Fruit fly (Drosophila melanogaster) whole organism, wandering third instar larva: ENCODE results near the gene CG8564.

Experiments used
- Abd-B ChIP-seq: fragments of >200 bp; optimal IDR thresholded peaks from 2 replicates; lab custom pipeline; 2017; ENCODE audit warnings: missing biosample characterization, missing genetic modification characterization
- CG32264 ChIP-seq: fragments of 200-800 bp; sonication (Bioruptor generic); optimal IDR thresholded peaks from 2 replicates; lab custom pipeline; 2016; ENCODE audit warnings: missing biosample characterization, missing genetic modification characterization
- CG9705 ChIP-seq: fragments of 200-800 bp; sonication (Bioruptor generic); optimal IDR thresholded peaks from 2 replicates; lab custom pipeline; 2018; ENCODE audit warnings: missing biosample characterization, mild to moderate bottlenecking, missing genetic modification characterization
- CrebA ChIP-seq: fragments of 200-800 bp; sonication (Bioruptor generic); optimal IDR thresholded peaks from 2 replicates; lab custom pipeline; 2016; ENCODE audit warnings: missing biosample characterization, mild to moderate bottlenecking, missing genetic modification characterization, borderline replicate concordance
- Dfd ChIP-seq: fragments of >200 bp; optimal IDR thresholded peaks from 2 replicates; lab custom pipeline; 2017; ENCODE audit warnings: missing biosample characterization, missing genetic modification characterization
- Dif ChIP-seq: fragments of 200-275, 200-300 bp; sonication (Bioruptor generic); optimal IDR thresholded peaks from 2 replicates; lab custom pipeline; 2018; ENCODE audit warnings: missing biosample characterization, missing genetic modification characterization; ENCODE audit not compliant: partially characterized antibody
- GATAd ChIP-seq: sonication (Bioruptor generic); optimal IDR thresholded peaks from 2 replicates; lab custom pipeline; 2016; ENCODE audit warnings: missing biosample characterization, missing genetic modification characterization
- HLH106 ChIP-seq: fragments of 200-800 bp; optimal IDR thresholded peaks from 3 replicates; lab custom pipeline; 2019; ENCODE audit warnings: missing biosample characterization, mild to moderate bottlenecking, missing genetic modification characterization, moderate library complexity
- Hnf4 ChIP-seq: fragments of 200-800 bp; sonication (Bioruptor generic); optimal IDR thresholded peaks from 2 replicates; lab custom pipeline; 2016; ENCODE audit warnings: missing biosample characterization, mild to moderate bottlenecking, missing genetic modification characterization
- Hr78 ChIP-seq: fragments of >200 bp; optimal IDR thresholded peaks from 2 replicates; lab custom pipeline; 2017; ENCODE audit warnings: missing biosample characterization, missing genetic modification characterization
- Hr83 ChIP-seq: fragments of 200-300 bp; sonication (Bioruptor generic); optimal IDR thresholded peaks from 2 replicates; lab custom pipeline; 2016; ENCODE audit warnings: missing biosample characterization, mild to moderate bottlenecking, missing genetic modification characterization, moderate library complexity; ENCODE audit not compliant: poor library complexity, severe bottlenecking
- Jra ChIP-seq: sonication (Bioruptor generic); optimal IDR thresholded peaks from 2 replicates; lab custom pipeline; 2016; ENCODE audit warnings: missing biosample characterization, missing genetic modification characterization
- Mio ChIP-seq: sonication (Bioruptor generic); optimal IDR thresholded peaks from 2 replicates; lab custom pipeline; 2016; ENCODE audit warnings: missing biosample characterization, missing genetic modification characterization
- Myc ChIP-seq: fragments of >200 bp; optimal IDR thresholded peaks from 2 replicates; lab custom pipeline; 2017
- N ChIP-seq: fragments of >200 bp; optimal IDR thresholded peaks from 2 replicates; lab custom pipeline; 2018; ENCODE audit warnings: missing biosample characterization, missing external identifiers, missing genetic modification characterization
- OdsH ChIP-seq: fragments of 200-800 bp; sonication (Bioruptor generic); optimal IDR thresholded peaks from 2 replicates; lab custom pipeline; 2016; ENCODE audit warnings: missing biosample characterization, mild to moderate bottlenecking, missing genetic modification characterization
- Rel ChIP-seq, 2 experiments: fragments of 200-800 bp; sonication (Bioruptor generic) in 1 of 2; optimal IDR thresholded peaks; 2 replicates in 1 of 2; 3 replicates in 1 of 2; lab custom pipeline; 2016 to 2019; ENCODE audit warnings: mild to moderate bottlenecking in 2 of 2, missing biosample characterization in 2 of 2, missing genetic modification characterization in 2 of 2, moderate library complexity in 1 of 2
- Sp1 ChIP-seq: fragments of 200-800 bp; sonication (Bioruptor generic); optimal IDR thresholded peaks from 3 replicates; lab custom pipeline; 2019; ENCODE audit warnings: missing biosample characterization, mild to moderate bottlenecking, missing genetic modification characterization, moderate library complexity
- Vsx2 ChIP-seq: fragments of 200-300, 225-300 bp; sonication (Bioruptor generic); optimal IDR thresholded peaks from 2 replicates; lab custom pipeline; 2018; ENCODE audit warnings: missing biosample characterization, missing genetic modification characterization; ENCODE audit not compliant: partially characterized antibody
- br ChIP-seq: fragments of 200-800 bp; sonication (Bioruptor generic); optimal IDR thresholded peaks from 2 replicates; lab custom pipeline; 2016; ENCODE audit warnings: missing biosample characterization, missing genetic modification characterization
- brk ChIP-seq: fragments of 200-800 bp; sonication (Bioruptor generic); optimal IDR thresholded peaks from 2 replicates; lab custom pipeline; 2016; ENCODE audit warnings: missing biosample characterization, mild to moderate bottlenecking, missing genetic modification characterization
- dl ChIP-seq, 2 experiments: fragments of 175-275, 200-275 bp in 1 of 2; fragments of 200-275 bp in 1 of 2; sonication (Bioruptor generic); optimal IDR thresholded peaks; lab custom pipeline; 2018; ENCODE audit warnings: mild to moderate bottlenecking in 2 of 2, missing biosample characterization in 2 of 2, missing genetic modification characterization in 2 of 2, moderate library complexity in 2 of 2; ENCODE audit not compliant: partially characterized antibody in 2 of 2, insufficient read depth in 1 of 2
- dmrt93B ChIP-seq: fragments of 200-800 bp; sonication (Bioruptor generic); optimal IDR thresholded peaks from 2 replicates; lab custom pipeline; 2018; ENCODE audit warnings: missing biosample characterization, mild to moderate bottlenecking, missing genetic modification characterization
- dsf ChIP-seq: sonication (Bioruptor generic); optimal IDR thresholded peaks from 2 replicates; lab custom pipeline; 2016; ENCODE audit warnings: missing biosample characterization, missing genetic modification characterization, borderline replicate concordance
- ey ChIP-seq: fragments of 200-800 bp; sonication (Bioruptor generic); optimal IDR thresholded peaks from 2 replicates; lab custom pipeline; 2016; ENCODE audit warnings: missing biosample characterization, missing genetic modification characterization
- foxo ChIP-seq, 2 experiments: fragments of 200-800 bp; sonication (Bioruptor generic); optimal IDR thresholded peaks; 2 replicates in 1 of 2; 3 replicates in 1 of 2; lab custom pipeline; 2016 to 2017; ENCODE audit warnings: missing biosample characterization in 2 of 2, missing genetic modification characterization in 2 of 2
- fru ChIP-seq: fragments of 200-800 bp; sonication (Bioruptor generic); optimal IDR thresholded peaks from 3 replicates; lab custom pipeline; 2016; ENCODE audit warnings: missing biosample characterization, mild to moderate bottlenecking, missing genetic modification characterization
- h ChIP-seq: fragments of 200-800 bp; sonication (Bioruptor generic); optimal IDR thresholded peaks from 3 replicates; lab custom pipeline; 2016; ENCODE audit warnings: missing biosample characterization, mild to moderate bottlenecking, missing genetic modification characterization
- jim ChIP-seq: fragments of 175-275, 200-325 bp; sonication (Bioruptor generic); optimal IDR thresholded peaks from 2 replicates; lab custom pipeline; 2016; ENCODE audit warnings: missing biosample characterization, mild to moderate bottlenecking, missing genetic modification characterization
- lola ChIP-seq: fragments of >200 bp; optimal IDR thresholded peaks from 2 replicates; lab custom pipeline; 2017; ENCODE audit warnings: missing biosample characterization, missing genetic modification characterization
- pan ChIP-seq: fragments of >200 bp; optimal IDR thresholded peaks from 2 replicates; lab custom pipeline; 2017
- psq ChIP-seq: fragments of 200-800 bp; sonication (Bioruptor generic); optimal IDR thresholded peaks from 3 replicates; lab custom pipeline; 2017; ENCODE audit warnings: missing biosample characterization, mild to moderate bottlenecking, missing genetic modification characterization, moderate library complexity
- rgr ChIP-seq: fragments of 200-800 bp; sonication (Bioruptor generic); optimal IDR thresholded peaks from 3 replicates; lab custom pipeline; 2016; ENCODE audit warnings: missing biosample characterization, mild to moderate bottlenecking, missing genetic modification characterization
- sage ChIP-seq: fragments of 200-800 bp; sonication (Bioruptor generic); optimal IDR thresholded peaks from 2 replicates; lab custom pipeline; 2016; ENCODE audit warnings: missing biosample characterization, mild to moderate bottlenecking, missing genetic modification characterization
- sv ChIP-seq: fragments of 200-800 bp; sonication (Bioruptor generic); optimal IDR thresholded peaks from 3 replicates; lab custom pipeline; 2016; ENCODE audit warnings: missing biosample characterization, missing genetic modification characterization
- tai ChIP-seq: sonication (Bioruptor generic); optimal IDR thresholded peaks from 2 replicates; lab custom pipeline; 2016; ENCODE audit warnings: missing biosample characterization, missing genetic modification characterization
- usp ChIP-seq: fragments of >200 bp; optimal IDR thresholded peaks from 2 replicates; lab custom pipeline; 2017; ENCODE audit warnings: missing biosample characterization, missing genetic modification characterization
- woc ChIP-seq: sonication (Bioruptor generic); optimal IDR thresholded peaks from 2 replicates; lab custom pipeline; 2016; ENCODE audit warnings: missing biosample characterization, mild to moderate bottlenecking, missing genetic modification characterization

CG8564 gene

DNA sequence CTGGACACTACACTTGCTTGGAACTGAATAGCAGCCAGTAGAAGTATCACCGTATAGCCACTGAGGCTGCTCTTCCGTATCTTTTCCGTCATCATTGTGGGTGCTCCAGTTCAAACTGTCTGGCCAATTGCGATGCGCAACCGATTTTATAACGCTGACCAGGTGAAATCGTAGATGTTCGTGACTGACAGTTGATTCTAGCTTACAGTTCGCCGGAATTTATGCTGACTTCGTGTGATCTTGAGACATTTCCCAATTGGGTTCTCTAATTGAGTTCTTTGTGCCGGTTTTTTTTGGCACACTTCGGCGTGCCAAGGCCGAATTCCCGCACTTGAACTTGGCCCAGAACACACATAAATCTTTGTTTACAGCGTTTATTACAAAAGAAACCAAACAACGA lies 40.8 kb downstream of the CG8564 start, which contains the start of gene CG14834:
Gene CG14834, minus strand, starts transcription at position 173 of the 400 bp plus-strand sequence.
- TF ChIP-seq ey (GFP tag; lab: Kevin White, UChicago) (no peak), Hnf4 (GFP tag; lab: Kevin White, UChicago) (no peak), dl (GFP tag; optimal IDR thresholded peaks at IDR 0.05; lab: Kevin White, UChicago; ENCODE audit: insufficient read depth in 1 of 2, partially characterized antibody in 2 of 2) (no peak), OdsH (GFP tag; lab: Kevin White, UChicago) (no peak), rgr (GFP tag; lab: Kevin White, UChicago) (no peak), br (no peak), Jra (GFP tag; lab: Kevin White, UChicago) (no peak), GATAd (GFP tag; lab: Kevin White, UChicago) (no peak), Dif (no peak), h (no peak), usp (no peak), dmrt93B (GFP tag; lab: Kevin White, UChicago) (no peak), Dfd (GFP tag; lab: Kevin White, UChicago) (no peak), HLH106 (tag; lab: Kevin White, UChicago) (no peak), dsf (GFP tag; lab: Kevin White, UChicago) (no peak)

- no peak for TF ChIP-seq dsf (GFP tag; lab: Kevin White, UChicago)
- TF ChIP-seq dmrt93B (GFP tag; lab: Kevin White, UChicago) = no peak
- TF ChIP-seq foxo (GFP tag; optimal IDR thresholded peaks at IDR 0.05; lab: Kevin White, UChicago) = peak in 1 of 2 experiments; percentile 43
- TF ChIP-seq Dfd (GFP tag; lab: Kevin White, UChicago) = no peak
- TF ChIP-seq Hr83 (GFP tag; lab: Kevin White, UChicago) = peak; percentile 82
- TF ChIP-seq Vsx2 (GFP tag; lab: Kevin White, UChicago) = no peak
- TF ChIP-seq Hr78 (GFP tag; lab: Kevin White, UChicago) = no peak
- TF ChIP-seq rgr (GFP tag; lab: Kevin White, UChicago) = peak; percentile 69
- peak; percentile 22 for TF ChIP-seq Myc (lab: Kevin White, UChicago)
- TF ChIP-seq lola (GFP tag; lab: Kevin White, UChicago) = no peak
- TF ChIP-seq HLH106 (tag; lab: Kevin White, UChicago) = peak; percentile 48
- TF ChIP-seq Hnf4 (GFP tag; lab: Kevin White, UChicago) = no peak
- no peak for TF ChIP-seq brk
- TF ChIP-seq CG32264 (GFP tag; lab: Kevin White, UChicago) = no peak
- no peak for TF ChIP-seq woc (GFP tag; lab: Kevin White, UChicago)
- TF ChIP-seq jim (GFP tag; lab: Kevin White, UChicago) = peak; percentile 5
- no peak for TF ChIP-seq pan (lab: Kevin White, UChicago)
- no peak for TF ChIP-seq sage
- peak; percentile 14 for TF ChIP-seq Jra (GFP tag; lab: Kevin White, UChicago)
- no peak for TF ChIP-seq usp
- TF ChIP-seq tai = no peak
- no peak for TF ChIP-seq CrebA (GFP tag; lab: Kevin White, UChicago)
- TF ChIP-seq psq = peak; percentile 16
- no peak for TF ChIP-seq GATAd (GFP tag; lab: Kevin White, UChicago)
- TF ChIP-seq ey (GFP tag; lab: Kevin White, UChicago) = peak; percentile 1
- TF ChIP-seq br = peak; percentile 81
- no peak for TF ChIP-seq CG9705 (GFP tag; lab: Kevin White, UChicago)
- peak; percentile 82 for TF ChIP-seq Sp1
- TF ChIP-seq fru (GFP tag; lab: Kevin White, UChicago) = peak; percentile 52
- TF ChIP-seq N (GFP tag; lab: Kevin White, UChicago) = peak; percentile 45
- peak in 1 of 2 experiments; percentile 56 for TF ChIP-seq dl (GFP tag; optimal IDR thresholded peaks at IDR 0.05; lab: Kevin White, UChicago; ENCODE audit: insufficient read depth in 1 of 2, partially characterized antibody in 2 of 2)
- peak; percentile 16 for TF ChIP-seq OdsH (GFP tag; lab: Kevin White, UChicago)
- TF ChIP-seq sv (GFP tag; lab: Kevin White, UChicago) = no peak
- TF ChIP-seq Mio = no peak
- peak; percentile 62 for TF ChIP-seq h
- peak; percentile 91 for TF ChIP-seq Dif
- TF ChIP-seq Rel (GFP tag; optimal IDR thresholded peaks at IDR 0.05; lab: Kevin White, UChicago) = no peak
- peak; percentile 82 for TF ChIP-seq Rel (tag; optimal IDR thresholded peaks at IDR 0.05; lab: Kevin White, UChicago)
- no peak for TF ChIP-seq Abd-B
Observed at dm6 chr3L:7344965-7345427, 42.7 kb downstream of the CG8564 start, which contains the start of gene Cln7. TSS of gene Cln7 (minus strand) at chr3L:7345183.
